Fruit fly (Drosophila melanogaster) whole organism, embryonic: ENCODE data around the gene stol.

Experiments
- ATbp ChIP-seq: fragments of 200-800 bp; sonication (Bioruptor generic); optimal IDR thresholded peaks from 2 replicates; lab custom pipeline; 2017; ENCODE audit warnings: missing biosample characterization, mild to moderate bottlenecking, missing genetic modification characterization, missing genetic modification reagents
- Abd-B ChIP-seq: fragments of 200-800 bp; sonication (Bioruptor generic); optimal IDR thresholded peaks from 2 replicates; lab custom pipeline; 2018; ENCODE audit warnings: missing biosample characterization, mild to moderate bottlenecking, missing genetic modification characterization, moderate library complexity
- Atf-2 ChIP-seq: fragments of 200-800 bp; sonication (Bioruptor generic); optimal IDR thresholded peaks from 2 replicates; lab custom pipeline; 2016; ENCODE audit warnings: missing biosample characterization, missing genetic modification characterization
- CG10147 ChIP-seq: fragments of 200-800 bp; sonication (Bioruptor generic); optimal IDR thresholded peaks from 2 replicates; lab custom pipeline; 2019; ENCODE audit warnings: missing biosample characterization, mild to moderate bottlenecking, missing genetic modification characterization, moderate library complexity
- CG10321 ChIP-seq: fragments of 200-800 bp; sonication (Bioruptor generic); IDR thresholded peaks from 2 replicates; pipeline ENCODE4 v1.3.6; 2022; ENCODE audit warnings: missing biosample characterization, missing genetic modification characterization
- CG10431 ChIP-seq: fragments of 200-800 bp; sonication (Bioruptor generic); optimal IDR thresholded peaks from 3 replicates; lab custom pipeline; 2018; ENCODE audit warnings: missing biosample characterization, mild to moderate bottlenecking, missing genetic modification characterization
- CG11560 ChIP-seq: fragments of 200-800 bp; sonication (Bioruptor generic); IDR thresholded peaks from 3 replicates; pipeline ENCODE4 v1.3.6; 2022; ENCODE audit warnings: missing biosample characterization, missing genetic modification characterization
- CG12942 ChIP-seq: fragments of 200-800 bp; sonication (Bioruptor generic); optimal IDR thresholded peaks from 3 replicates; lab custom pipeline; 2016; ENCODE audit warnings: missing biosample characterization, missing genetic modification characterization
- CG13424 ChIP-seq: fragments of 200-800 bp; sonication (Bioruptor generic); optimal IDR thresholded peaks from 2 replicates; lab custom pipeline; 2019; ENCODE audit warnings: missing biosample characterization, mild to moderate bottlenecking, missing genetic modification characterization, moderate library complexity
- CG14014 ChIP-seq: fragments of 200-800 bp; sonication (Bioruptor generic); IDR thresholded peaks from 2 replicates; pipeline ENCODE4 v1.3.6; 2022; ENCODE audit warnings: missing biosample characterization, missing genetic modification characterization
- CG16815 ChIP-seq: fragments of 200-800 bp; sonication (Bioruptor generic); optimal IDR thresholded peaks from 3 replicates; lab custom pipeline; 2017; ENCODE audit warnings: missing biosample characterization, mild to moderate bottlenecking, missing genetic modification characterization
- CG17186 ChIP-seq: fragments of 200-800 bp; sonication (Bioruptor generic); optimal IDR thresholded peaks from 3 replicates; lab custom pipeline; 2017; ENCODE audit warnings: missing biosample characterization, missing genetic modification reagents, missing genetic modification characterization
- CG18011 ChIP-seq: fragments of 200-800 bp; sonication (Bioruptor generic); optimal IDR thresholded peaks from 2 replicates; lab custom pipeline; 2017; ENCODE audit warnings: missing biosample characterization, missing genetic modification characterization, mild to moderate bottlenecking, moderate library complexity, missing genotype
- CG18262 ChIP-seq: fragments of 200-800 bp; optimal IDR thresholded peaks from 3 replicates; lab custom pipeline; 2019; ENCODE audit warnings: missing biosample characterization, mild to moderate bottlenecking, missing genetic modification characterization, moderate library complexity
- CG18599 ChIP-seq: fragments of 200-800 bp; sonication (Bioruptor generic); optimal IDR thresholded peaks from 3 replicates; lab custom pipeline; 2017; ENCODE audit warnings: missing biosample characterization, missing genetic modification characterization, mild to moderate bottlenecking, moderate library complexity, missing genetic modification reagents
- CG2129 ChIP-seq: fragments of 200-800 bp; sonication (Bioruptor generic); IDR thresholded peaks from 2 replicates; pipeline ENCODE4 v1.3.6; 2022; ENCODE audit warnings: missing biosample characterization, missing genetic modification characterization; ENCODE audit not compliant: partially characterized antibody
- CG2202 ChIP-seq: fragments of 200-800 bp; sonication (Bioruptor generic); optimal IDR thresholded peaks from 2 replicates; lab custom pipeline; 2018; ENCODE audit warnings: missing biosample characterization, mild to moderate bottlenecking, missing genetic modification characterization
- CG2678 ChIP-seq: fragments of 200-800 bp; sonication (Bioruptor generic); optimal IDR thresholded peaks from 3 replicates; lab custom pipeline; 2019; ENCODE audit warnings: missing biosample characterization, mild to moderate bottlenecking, missing genetic modification characterization, moderate library complexity
- CG32532 ChIP-seq: fragments of 200-800 bp; sonication (Bioruptor generic); IDR thresholded peaks from 2 replicates; pipeline ENCODE4 v1.3.6; 2022; ENCODE audit warnings: missing biosample characterization, missing genetic modification characterization
- CG33213 ChIP-seq: fragments of 200-800 bp; sonication (Bioruptor generic); optimal IDR thresholded peaks from 3 replicates; lab custom pipeline; 2016; ENCODE audit warnings: missing biosample characterization, missing genetic modification characterization
- CG4820 ChIP-seq: fragments of 200-800 bp; sonication (Bioruptor generic); optimal IDR thresholded peaks from 3 replicates; lab custom pipeline; 2016; ENCODE audit warnings: missing biosample characterization, missing genetic modification characterization
- CG5953 ChIP-seq: fragments of 200-800 bp; sonication (Bioruptor generic); IDR thresholded peaks from 2 replicates; pipeline ENCODE4 v1.3.6; 2022; ENCODE audit warnings: missing biosample characterization, missing genetic modification characterization
- CG6272 ChIP-seq: fragments of 200-800 bp; sonication (Bioruptor generic); IDR thresholded peaks from 2 replicates; pipeline ENCODE4 v1.3.6; 2022; ENCODE audit warnings: missing biosample characterization, missing genetic modification characterization
- CG6813 ChIP-seq: fragments of 200-800 bp; sonication (Bioruptor generic); optimal IDR thresholded peaks from 2 replicates; lab custom pipeline; 2017; ENCODE audit warnings: missing biosample characterization, missing genetic modification characterization, mild to moderate bottlenecking, moderate library complexity, missing genetic modification reagents
- CG8290 ChIP-seq, 3 experiments: fragments of 200-800 bp; sonication (Bioruptor generic); optimal IDR thresholded peaks; 2 replicates each; lab custom pipeline; 2016 to 2019; ENCODE audit warnings: missing biosample characterization in 3 of 3, missing genetic modification characterization in 3 of 3, mild to moderate bottlenecking in 2 of 3, moderate library complexity in 1 of 3
- CG8478 ChIP-seq: fragments of >200 bp; optimal IDR thresholded peaks from 2 replicates; lab custom pipeline; 2018
- CG8944 ChIP-seq: fragments of 200-800 bp; sonication (Bioruptor generic); optimal IDR thresholded peaks from 3 replicates; lab custom pipeline; 2016; ENCODE audit warnings: missing biosample characterization, missing genetic modification characterization
- CG9876 ChIP-seq: fragments of 200-800 bp; sonication (Bioruptor generic); optimal IDR thresholded peaks from 2 replicates; lab custom pipeline; 2016; ENCODE audit warnings: missing biosample characterization, missing genetic modification characterization
- Dref ChIP-seq: fragments of 200-800 bp; sonication (Bioruptor generic); IDR thresholded peaks from 2 replicates; pipeline ENCODE4 v1.3.6; 2022; ENCODE audit warnings: missing biosample characterization, missing genetic modification characterization
- Gug ChIP-seq: fragments of 200-800 bp; sonication (Bioruptor generic); IDR thresholded peaks from 4 replicates; pipeline ENCODE4 v1.3.6; 2022; ENCODE audit warnings: missing biosample characterization, missing genetic modification characterization
- HLH54F ChIP-seq: fragments of 200-800 bp; sonication (Bioruptor generic); optimal IDR thresholded peaks from 3 replicates; lab custom pipeline; 2016; ENCODE audit warnings: missing biosample characterization, missing genetic modification characterization
- HLHmδ ChIP-seq: fragments of 200-800 bp; sonication (Bioruptor generic); optimal IDR thresholded peaks from 2 replicates; lab custom pipeline; 2018; ENCODE audit warnings: missing biosample characterization, mild to moderate bottlenecking, missing genetic modification characterization, moderate library complexity
- Hsf ChIP-seq: fragments of 200-800 bp; sonication (Bioruptor generic); optimal IDR thresholded peaks from 3 replicates; lab custom pipeline; 2016; ENCODE audit warnings: missing biosample characterization, missing genetic modification characterization
- Mrtf ChIP-seq: fragments of 200-800 bp; sonication (Bioruptor generic); IDR thresholded peaks from 3 replicates; pipeline ENCODE4 v1.3.6; 2022; ENCODE audit warnings: missing biosample characterization, missing genetic modification characterization
- NK7.1 ChIP-seq: fragments of 200-800 bp; sonication (Bioruptor generic); optimal IDR thresholded peaks from 3 replicates; lab custom pipeline; 2016; ENCODE audit warnings: missing biosample characterization, missing genetic modification characterization
- Sox100B ChIP-seq: fragments of 200-800 bp; sonication (Bioruptor generic); optimal IDR thresholded peaks from 3 replicates; lab custom pipeline; 2018; ENCODE audit warnings: missing biosample characterization, mild to moderate bottlenecking, missing genetic modification characterization
- Sry-δ ChIP-seq: fragments of 200-800 bp; sonication (Bioruptor generic); optimal IDR thresholded peaks from 2 replicates; lab custom pipeline; 2016; ENCODE audit warnings: missing biosample characterization, missing genetic modification characterization
- abd-A ChIP-seq: fragments of 200-800 bp; sonication (Bioruptor generic); optimal IDR thresholded peaks from 3 replicates; lab custom pipeline; 2019; ENCODE audit warnings: missing biosample characterization, mild to moderate bottlenecking, missing genetic modification characterization, moderate library complexity
- chinmo ChIP-seq: fragments of 200-800 bp; sonication (Bioruptor generic); IDR thresholded peaks from 4 replicates; pipeline ENCODE4 v1.3.6; 2022; ENCODE audit warnings: missing biosample characterization, missing genetic modification characterization; ENCODE audit not compliant: partially characterized antibody
- corto ChIP-seq: fragments of 200-800 bp; sonication (Bioruptor generic); optimal IDR thresholded peaks from 2 replicates; lab custom pipeline; 2016; ENCODE audit warnings: missing biosample characterization, mild to moderate bottlenecking, missing genetic modification characterization, moderate library complexity
- croc ChIP-seq: fragments of 200-800 bp; sonication (Bioruptor generic); conservative IDR thresholded peaks from 3 replicates; pipeline ENCODE4 v1.3.6; 2022; ENCODE audit warnings: missing biosample characterization, missing genetic modification characterization
- cwo ChIP-seq: fragments of 200-800 bp; sonication (Bioruptor generic); optimal IDR thresholded peaks from 3 replicates; lab custom pipeline; 2017; ENCODE audit warnings: missing biosample characterization, missing genetic modification characterization, mild to moderate bottlenecking, moderate library complexity, missing genetic modification reagents
- fd102C ChIP-seq: fragments of 200-800 bp; sonication (Bioruptor generic); optimal IDR thresholded peaks from 2 replicates; lab custom pipeline; 2018; ENCODE audit warnings: missing biosample characterization, mild to moderate bottlenecking, missing genetic modification characterization, moderate library complexity
- lola ChIP-seq, 3 experiments: fragments of >200 bp in 2 of 3; fragments of 200-800 bp in 1 of 3; sonication (Bioruptor generic) in 1 of 3; optimal IDR thresholded peaks; 2 replicates each; lab custom pipeline; 2017 to 2019; ENCODE audit warnings: missing biosample characterization in 3 of 3, missing genetic modification characterization in 3 of 3, mild to moderate bottlenecking in 1 of 3, moderate library complexity in 1 of 3
- pb ChIP-seq: fragments of 200-800 bp; sonication (Bioruptor generic); optimal IDR thresholded peaks from 3 replicates; lab custom pipeline; 2016; ENCODE audit warnings: missing biosample characterization, missing genetic modification characterization
- pum ChIP-seq: fragments of 200-800 bp; sonication (Bioruptor generic); optimal IDR thresholded peaks from 2 replicates; lab custom pipeline; 2016; ENCODE audit warnings: missing biosample characterization, missing genetic modification characterization
- pzg ChIP-seq: fragments of 200-800 bp; sonication (Bioruptor generic); optimal IDR thresholded peaks from 3 replicates; lab custom pipeline; 2018; ENCODE audit warnings: missing biosample characterization, mild to moderate bottlenecking, missing genetic modification characterization, moderate library complexity
- ro ChIP-seq: fragments of 200-800 bp; sonication (Bioruptor generic); IDR thresholded peaks from 2 replicates; pipeline ENCODE4 v1.3.6; 2022; ENCODE audit warnings: missing biosample characterization, missing genetic modification characterization
- twi ChIP-seq: fragments of 200-800 bp; optimal IDR thresholded peaks from 2 replicates; lab custom pipeline; 2019; ENCODE audit warnings: missing biosample characterization, mild to moderate bottlenecking, missing genetic modification characterization, moderate library complexity
- wor ChIP-seq: fragments of 200-800 bp; sonication (Bioruptor generic); IDR thresholded peaks from 2 replicates; pipeline ENCODE4 v1.3.6; 2022; ENCODE audit warnings: missing biosample characterization, missing genetic modification characterization

Gene stol

DNA sequence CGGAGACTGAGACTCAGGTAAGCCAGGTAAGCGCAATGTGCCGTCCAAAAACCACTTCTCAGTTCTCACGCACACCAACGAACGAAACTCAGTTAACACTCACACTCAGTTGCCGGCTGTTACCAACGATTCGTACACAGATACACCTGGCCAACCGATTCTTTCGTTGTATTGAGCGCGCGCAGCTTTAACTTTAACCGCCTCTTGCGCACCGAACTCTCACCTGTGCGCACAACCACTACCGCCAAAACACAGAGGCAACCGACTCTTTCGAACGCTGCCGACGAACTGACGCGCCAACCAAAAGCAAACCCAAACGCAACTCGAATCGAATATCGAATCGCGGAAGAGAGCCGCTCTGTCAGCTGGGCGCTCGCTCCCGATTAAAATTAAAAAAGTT, 44.4 kb upstream of the stol start, which contains the start of gene Gli (continued):
- TF ChIP-seq pb (GFP tag; lab: Kevin White, UChicago) = peak; percentile 62
- TF ChIP-seq CG10147 (GFP tag; lab: Kevin White, UChicago) = peak; percentile 29
- TF ChIP-seq CG9876 = no peak
- peak; percentile 31 for TF ChIP-seq fd102C (GFP tag; lab: Kevin White, UChicago)
- no peak for TF ChIP-seq CG10431 (GFP tag; lab: Kevin White, UChicago)
- TF ChIP-seq CG14014 = 0 out of 2 replicates have a peak, but pooled peaks have one; percentile 12
- no peak for TF ChIP-seq ro (GFP tag; lab: Robert Waterston, UW)
- TF ChIP-seq CG2129 (GFP tag; lab: Robert Waterston, UW) = no peak
- no peak for TF ChIP-seq Atf-2
- TF ChIP-seq corto (GFP tag; lab: Kevin White, UChicago) = no peak
- TF ChIP-seq Sry-δ (GFP tag; lab: Kevin White, UChicago) = no peak
- TF ChIP-seq CG13424 (tag; lab: Kevin White, UChicago) = no peak
- TF ChIP-seq chinmo = peak; percentile 98
- TF ChIP-seq NK7.1 (GFP tag; lab: Kevin White, UChicago) = no peak
- peak; percentile 46 for TF ChIP-seq CG33213 (GFP tag; lab: Kevin White, UChicago)
- no peak for TF ChIP-seq CG17186 (GFP tag; lab: Kevin White, UChicago)
- TF ChIP-seq CG18262 (tag; lab: Kevin White, UChicago) = no peak
- no peak for TF ChIP-seq CG5953 (GFP tag; lab: Robert Waterston, UW)
- no peak for TF ChIP-seq CG8290 (GFP tag; optimal IDR thresholded peaks at IDR 0.05; lab: Kevin White, UChicago)
- TF ChIP-seq CG8290 (tag; optimal IDR thresholded peaks at IDR 0.05; lab: Kevin White, UChicago) = peak in 1 of 2 experiments; percentile 85
- TF ChIP-seq CG2678 (tag; lab: Kevin White, UChicago) = no peak
- TF ChIP-seq CG32532 = peak; percentile 67
- TF ChIP-seq Dref (GFP tag; lab: Robert Waterston, UW) = 0 out of 2 replicates have a peak, but pooled peaks have one; percentile 33
- TF ChIP-seq CG8944 (GFP tag; lab: Kevin White, UChicago) = no peak
- TF ChIP-seq Hsf (GFP tag; lab: Kevin White, UChicago) = no peak
- TF ChIP-seq CG16815 (GFP tag; lab: Kevin White, UChicago) = no peak
- TF ChIP-seq Mrtf (GFP tag; lab: Robert Waterston, UW) = no peak
- TF ChIP-seq CG6272 (GFP tag; lab: Robert Waterston, UW) = no peak
- no peak for TF ChIP-seq abd-A (tag; lab: Kevin White, UChicago)
- TF ChIP-seq lola (GFP tag; optimal IDR thresholded peaks at IDR 0.05; lab: Kevin White, UChicago) = no peak
- no peak for TF ChIP-seq croc
- peak; percentile 45; the same call in 1 of the 4 replicates for TF ChIP-seq Gug (GFP tag; lab: Robert Waterston, UW)
- TF ChIP-seq CG12942 (GFP tag; lab: Kevin White, UChicago) = no peak
- no peak for TF ChIP-seq ATbp
- no peak; the same call in 1 of the 2 replicates for TF ChIP-seq CG10321 (GFP tag; lab: Robert Waterston, UW)
- TF ChIP-seq pzg = peak; percentile 14
- TF ChIP-seq wor = no peak
- TF ChIP-seq pum (GFP tag; lab: Kevin White, UChicago) = peak; percentile 9
- no peak for TF ChIP-seq CG4820
- no peak for TF ChIP-seq Sox100B (GFP tag; lab: Kevin White, UChicago)
- peak; percentile 8 for TF ChIP-seq cwo (GFP tag; lab: Kevin White, UChicago)
- no peak for TF ChIP-seq CG2202
- no peak for TF ChIP-seq CG18599
- no peak for TF ChIP-seq twi (tag; lab: Kevin White, UChicago)
- no peak for TF ChIP-seq CG8478 (lab: Kevin White, UChicago)
- no peak for TF ChIP-seq Abd-B
- TF ChIP-seq CG11560 (tag; lab: Robert Waterston, UW) = no peak
- TF ChIP-seq HLHmδ (GFP tag; lab: Kevin White, UChicago) = peak; percentile 8
- TF ChIP-seq CG6813 (GFP tag; lab: Kevin White, UChicago) = no peak
- no peak for TF ChIP-seq CG18011 (GFP tag; lab: Kevin White, UChicago)
- TF ChIP-seq HLH54F (GFP tag; lab: Kevin White, UChicago) = no peak
